Worm (Caenorhabditis elegans): ENCODE data around the gene oac-15.

DNA sequence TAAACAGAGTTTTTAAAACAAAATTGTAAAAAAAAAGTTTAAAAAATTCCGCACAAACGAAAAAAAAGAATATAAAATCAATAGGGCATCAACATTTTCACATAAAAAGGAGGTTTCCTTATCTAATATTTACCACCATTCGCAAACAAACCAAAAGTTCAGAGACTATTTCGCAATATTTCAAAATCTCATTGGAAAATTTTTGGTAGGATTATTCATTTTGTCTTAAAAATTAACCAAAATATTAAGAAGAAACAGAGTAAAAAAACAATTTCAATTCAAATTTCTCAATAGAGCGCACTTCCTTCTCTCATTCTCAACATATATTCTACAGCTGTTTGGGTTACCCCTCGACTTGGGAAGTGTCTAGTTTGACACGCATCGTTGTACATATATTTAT is 49.6 kb downstream of the oac-15 start:
- TF ChIP-seq ama-1 (optimal IDR thresholded peaks at IDR 0.05) (no peak), fkh-2 (tag; optimal IDR thresholded peaks at IDR 0.05) (no peak), daf-12 (tag; optimal IDR thresholded peaks at IDR 0.05) (no peak), ZK546.5 (tag; optimal IDR thresholded peaks at IDR 0.05) (no peak), ceh-9 (tag; optimal IDR thresholded peaks at IDR 0.05) (no peak), R02D3.7 (tag; optimal IDR thresholded peaks at IDR 0.05) (no peak), ztf-11 (tag; optimal IDR thresholded peaks at IDR 0.05) (no peak), nhr-237 (tag; optimal IDR thresholded peaks at IDR 0.05) (no peak), jun-1 (tag; optimal IDR thresholded peaks at IDR 0.05) (no peak), ztf-4 (tag; optimal IDR thresholded peaks at IDR 0.05) (no peak), zag-1 (tag; optimal IDR thresholded peaks at IDR 0.05) (no peak), elt-1 (tag; optimal IDR thresholded peaks at IDR 0.05) (no peak)

Data from whole organism, L3 larva.